Fruit fly (Drosophila melanogaster) whole organism, embryonic: ENCODE results near the gene Ir31a.

Experiments used
- Blimp-1 ChIP-seq: fragments of 200-800 bp; sonication (Bioruptor generic); optimal IDR thresholded peaks from 3 replicates; lab custom pipeline; 2018; ENCODE audit warnings: missing biosample characterization, missing genetic modification characterization, mild to moderate bottlenecking, moderate library complexity, missing genetic modification reagents
- CG12104 ChIP-seq: fragments of 200-800 bp; sonication (Bioruptor generic); optimal IDR thresholded peaks from 3 replicates; lab custom pipeline; 2016; ENCODE audit warnings: missing biosample characterization, missing genetic modification characterization
- CG12391 ChIP-seq: fragments of 200-800 bp; sonication (Bioruptor generic); optimal IDR thresholded peaks from 3 replicates; lab custom pipeline; 2018; ENCODE audit warnings: missing biosample characterization, mild to moderate bottlenecking, missing genetic modification characterization, moderate library complexity
- CG13894 ChIP-seq: fragments of 200-800 bp; sonication (Bioruptor generic); optimal IDR thresholded peaks from 3 replicates; lab custom pipeline; 2018; ENCODE audit warnings: missing biosample characterization, mild to moderate bottlenecking, missing genetic modification characterization, moderate library complexity
- CG14441 ChIP-seq: fragments of 200-800 bp; sonication (Bioruptor generic); IDR thresholded peaks from 2 replicates; pipeline ENCODE4 v1.3.6; 2022; ENCODE audit warnings: missing biosample characterization, missing genetic modification characterization
- CG1647 ChIP-seq: fragments of 200-800 bp; sonication (Bioruptor generic); optimal IDR thresholded peaks from 3 replicates; lab custom pipeline; 2016; ENCODE audit warnings: missing biosample characterization, missing genetic modification characterization
- CG17612 ChIP-seq: fragments of 200-800 bp; sonication (Bioruptor generic); IDR thresholded peaks from 2 replicates; pipeline ENCODE4 v1.3.6; 2022; ENCODE audit warnings: missing biosample characterization, missing genetic modification characterization
- CG2875 ChIP-seq: fragments of 200-800 bp; sonication (Bioruptor generic); optimal IDR thresholded peaks from 2 replicates; lab custom pipeline; 2017; ENCODE audit warnings: missing biosample characterization, mild to moderate bottlenecking, missing genetic modification characterization, missing genetic modification reagents
- CG30431 ChIP-seq: fragments of 200-800 bp; sonication (Bioruptor generic); optimal IDR thresholded peaks from 2 replicates; lab custom pipeline; 2017; ENCODE audit warnings: missing biosample characterization, missing genetic modification characterization
- CG3065 ChIP-seq: fragments of 200-800 bp; sonication (Bioruptor generic); optimal IDR thresholded peaks from 2 replicates; lab custom pipeline; 2016; ENCODE audit warnings: missing biosample characterization, missing genetic modification characterization
- CG34224 ChIP-seq: fragments of 200-800 bp; sonication (Bioruptor generic); IDR thresholded peaks from 3 replicates; pipeline ENCODE4 v1.3.6; 2022; ENCODE audit warnings: missing biosample characterization, missing genetic modification characterization; ENCODE audit not compliant: partially characterized antibody
- CG43689 ChIP-seq: fragments of 200-800 bp; sonication (Bioruptor generic); IDR thresholded peaks from 2 replicates; pipeline ENCODE4 v1.3.6; 2022; ENCODE audit warnings: missing biosample characterization, missing genetic modification characterization
- CG4707 ChIP-seq: fragments of 200-800 bp; sonication (Bioruptor generic); optimal IDR thresholded peaks from 2 replicates; lab custom pipeline; 2018; ENCODE audit warnings: missing biosample characterization, mild to moderate bottlenecking, missing genetic modification characterization, moderate library complexity
- CG6791 ChIP-seq: fragments of 200-800 bp; sonication (Bioruptor generic); IDR thresholded peaks from 3 replicates; pipeline ENCODE4 v1.3.6; 2022; ENCODE audit warnings: missing biosample characterization, missing genetic modification characterization; ENCODE audit not compliant: partially characterized antibody
- CG6854 ChIP-seq: fragments of 200-800 bp; sonication (Bioruptor generic); optimal IDR thresholded peaks from 3 replicates; lab custom pipeline; 2017; ENCODE audit warnings: missing biosample characterization, mild to moderate bottlenecking, missing genetic modification characterization
- CG7839 ChIP-seq: fragments of 200-800 bp; sonication (Bioruptor generic); optimal IDR thresholded peaks from 3 replicates; lab custom pipeline; 2018; ENCODE audit warnings: missing biosample characterization, mild to moderate bottlenecking, missing genetic modification characterization, moderate library complexity
- D19A ChIP-seq: fragments of 200-800 bp; optimal IDR thresholded peaks from 3 replicates; lab custom pipeline; 2019; ENCODE audit warnings: missing biosample characterization, mild to moderate bottlenecking, missing genetic modification characterization, moderate library complexity
- E2f1 ChIP-seq: fragments of 200-800 bp; sonication (Bioruptor generic); IDR thresholded peaks from 2 replicates; pipeline ENCODE4 v1.3.6; 2022; ENCODE audit warnings: missing biosample characterization, missing genetic modification characterization
- Ets97D ChIP-seq: fragments of 200-800 bp; sonication (Bioruptor generic); optimal IDR thresholded peaks from 3 replicates; lab custom pipeline; 2016; ENCODE audit warnings: missing biosample characterization, missing genetic modification characterization
- HLH54F ChIP-seq: fragments of 200-800 bp; sonication (Bioruptor generic); optimal IDR thresholded peaks from 3 replicates; lab custom pipeline; 2016; ENCODE audit warnings: missing biosample characterization, missing genetic modification characterization
- Hand ChIP-seq: fragments of 200-800 bp; sonication (Bioruptor generic); optimal IDR thresholded peaks from 2 replicates; lab custom pipeline; 2017; ENCODE audit warnings: mild to moderate bottlenecking, missing biosample characterization, missing genetic modification reagents, missing genetic modification characterization
- Hr3 ChIP-seq: fragments of 200-800 bp; sonication (Bioruptor generic); optimal IDR thresholded peaks from 3 replicates; lab custom pipeline; 2016; ENCODE audit warnings: missing biosample characterization, missing genetic modification characterization
- Hr39 ChIP-seq: fragments of >200 bp; optimal IDR thresholded peaks from 2 replicates; lab custom pipeline; 2017
- Mes4 ChIP-seq: fragments of 200-800 bp; sonication (Bioruptor generic); optimal IDR thresholded peaks from 2 replicates; lab custom pipeline; 2016; ENCODE audit warnings: missing biosample characterization, missing genetic modification characterization
- Ptx1 ChIP-seq: fragments of 200-800 bp; sonication (Bioruptor generic); IDR thresholded peaks from 2 replicates; pipeline ENCODE4 v1.3.6; 2022; ENCODE audit warnings: missing biosample characterization, missing genetic modification characterization
- Trl ChIP-seq, 3 experiments: fragments of >200 bp in 2 of 3; fragments of 200-800 bp in 1 of 3; sonication (Bioruptor generic) in 1 of 3; optimal IDR thresholded peaks; 2 replicates in 1 of 3; 3 replicates in 2 of 3; lab custom pipeline; 2016 to 2017; ENCODE audit warnings: missing biosample characterization in 1 of 3, missing genetic modification characterization in 1 of 3
- YL-1 ChIP-seq: fragments of 200-800 bp; sonication (Bioruptor generic); optimal IDR thresholded peaks from 3 replicates; lab custom pipeline; 2017; ENCODE audit warnings: missing biosample characterization, mild to moderate bottlenecking, missing genetic modification characterization
- bcd ChIP-seq: fragments of 200-800 bp; sonication (Bioruptor generic); optimal IDR thresholded peaks from 2 replicates; lab custom pipeline; 2017; ENCODE audit warnings: missing biosample characterization, mild to moderate bottlenecking, missing genetic modification characterization
- btn ChIP-seq: fragments of 200-800 bp; sonication (Bioruptor generic); optimal IDR thresholded peaks from 2 replicates; lab custom pipeline; 2016; ENCODE audit warnings: missing biosample characterization, missing genetic modification characterization
- cad ChIP-seq: fragments of >200 bp; optimal IDR thresholded peaks from 2 replicates; lab custom pipeline; 2017; ENCODE audit warnings: missing biosample characterization, missing genetic modification characterization
- cato ChIP-seq: fragments of 200-800 bp; sonication (Bioruptor generic); optimal IDR thresholded peaks from 2 replicates; lab custom pipeline; 2016; ENCODE audit warnings: missing biosample characterization, missing genetic modification characterization, borderline replicate concordance
- croc ChIP-seq: fragments of 200-800 bp; sonication (Bioruptor generic); conservative IDR thresholded peaks from 3 replicates; pipeline ENCODE4 v1.3.6; 2022; ENCODE audit warnings: missing biosample characterization, missing genetic modification characterization
- danr ChIP-seq: fragments of 200-800 bp; sonication (Bioruptor generic); IDR thresholded peaks from 2 replicates; pipeline ENCODE4 v1.3.6; 2022; ENCODE audit warnings: missing biosample characterization, missing genetic modification characterization
- en ChIP-seq: fragments of 200-800 bp; sonication (Bioruptor generic); optimal IDR thresholded peaks from 2 replicates; lab custom pipeline; 2016; ENCODE audit warnings: missing biosample characterization, missing genetic modification characterization
- ham ChIP-seq: fragments of 200-800 bp; sonication (Bioruptor generic); IDR thresholded peaks from 2 replicates; pipeline ENCODE4 v1.3.6; 2022; ENCODE audit warnings: missing biosample characterization, missing genetic modification characterization
- insv ChIP-seq, 2 experiments: fragments of 200-800 bp; sonication (Bioruptor generic); optimal IDR thresholded peaks; 3 replicates each; lab custom pipeline; 2016 to 2018; ENCODE audit warnings: missing biosample characterization in 2 of 2, missing genetic modification characterization in 2 of 2
- lov ChIP-seq, 2 experiments: fragments of 200-800 bp in 1 of 2; fragments of >200 bp in 1 of 2; sonication (Bioruptor generic) in 1 of 2; IDR thresholded peaks in 1 of 2; optimal IDR thresholded peaks in 1 of 2; 2 replicates in 1 of 2; 3 replicates in 1 of 2; pipeline versions ENCODE4 v1.3.6 to Lab custom; 2017 to 2022; ENCODE audit warnings: missing biosample characterization in 1 of 2, missing genetic modification characterization in 1 of 2
- oc ChIP-seq: fragments of 200-800 bp; sonication (Bioruptor generic); optimal IDR thresholded peaks from 2 replicates; lab custom pipeline; 2018; ENCODE audit warnings: missing biosample characterization, mild to moderate bottlenecking, missing genetic modification characterization, moderate library complexity
- org-1 ChIP-seq: fragments of 200-800 bp; sonication (Bioruptor generic); optimal IDR thresholded peaks from 2 replicates; lab custom pipeline; 2017; ENCODE audit warnings: missing biosample characterization, missing genetic modification characterization
- otp ChIP-seq: fragments of 200-800 bp; sonication (Bioruptor generic); IDR thresholded peaks from 3 replicates; pipeline ENCODE4, ENCODE4 v1.3.6; 2022; ENCODE audit warnings: missing biosample characterization, missing genetic modification characterization
- peb ChIP-seq: fragments of 200-800 bp; sonication (Bioruptor generic); IDR thresholded peaks from 2 replicates; pipeline ENCODE4 v1.3.6; 2022; ENCODE audit warnings: missing biosample characterization, missing genetic modification characterization
- pho ChIP-seq: fragments of 200-800 bp; sonication (Bioruptor generic); optimal IDR thresholded peaks from 2 replicates; lab custom pipeline; 2016; ENCODE audit warnings: missing biosample characterization, missing genetic modification characterization
- phol ChIP-seq: fragments of 200-800 bp; sonication (Bioruptor generic); optimal IDR thresholded peaks from 3 replicates; lab custom pipeline; 2018; ENCODE audit warnings: missing biosample characterization, mild to moderate bottlenecking, missing genetic modification characterization, moderate library complexity
- pita ChIP-seq: fragments of 200-800 bp; sonication (Bioruptor generic); optimal IDR thresholded peaks from 2 replicates; lab custom pipeline; 2017; ENCODE audit warnings: missing biosample characterization, mild to moderate bottlenecking, missing genetic modification characterization
- rib ChIP-seq: fragments of 200-800 bp; sonication (Bioruptor generic); IDR thresholded peaks from 2 replicates; pipeline ENCODE4 v1.3.6; 2022; ENCODE audit warnings: missing biosample characterization, missing genetic modification characterization
- sisA ChIP-seq: fragments of 200-800 bp; sonication (Bioruptor generic); IDR thresholded peaks from 2 replicates; pipeline ENCODE4 v1.3.6; 2022; ENCODE audit warnings: missing biosample characterization, missing genetic modification characterization
- sqz ChIP-seq: fragments of 200-800 bp; sonication (Bioruptor generic); optimal IDR thresholded peaks from 3 replicates; lab custom pipeline; 2018; ENCODE audit warnings: missing biosample characterization, mild to moderate bottlenecking, missing genetic modification characterization
- toy ChIP-seq: fragments of 200-800 bp; sonication (Bioruptor generic); IDR thresholded peaks from 2 replicates; pipeline ENCODE4 v1.3.6; 2022; ENCODE audit warnings: missing biosample characterization, missing genetic modification characterization
- ttk ChIP-seq: fragments of 200-800 bp; sonication (Bioruptor generic); IDR thresholded peaks from 2 replicates; pipeline ENCODE4 v2.1.2; 2022; ENCODE audit warnings: missing biosample characterization, missing genetic modification characterization
- vvl ChIP-seq: fragments of 200-800 bp; sonication (Bioruptor generic); IDR thresholded peaks from 2 replicates; pipeline ENCODE4 v1.3.6; 2022; ENCODE audit warnings: missing biosample characterization, missing genetic modification characterization
- zf30C ChIP-seq: fragments of 200-800 bp; sonication (Bioruptor generic); optimal IDR thresholded peaks from 3 replicates; lab custom pipeline; 2018; ENCODE audit warnings: missing biosample characterization, mild to moderate bottlenecking, missing genetic modification characterization
- zfh1 ChIP-seq: fragments of 200-800 bp; sonication (Bioruptor generic); IDR thresholded peaks from 3 replicates; pipeline ENCODE4 v1.3.6; 2022; ENCODE audit warnings: missing biosample characterization, missing genetic modification characterization

Ir31a gene

DNA sequence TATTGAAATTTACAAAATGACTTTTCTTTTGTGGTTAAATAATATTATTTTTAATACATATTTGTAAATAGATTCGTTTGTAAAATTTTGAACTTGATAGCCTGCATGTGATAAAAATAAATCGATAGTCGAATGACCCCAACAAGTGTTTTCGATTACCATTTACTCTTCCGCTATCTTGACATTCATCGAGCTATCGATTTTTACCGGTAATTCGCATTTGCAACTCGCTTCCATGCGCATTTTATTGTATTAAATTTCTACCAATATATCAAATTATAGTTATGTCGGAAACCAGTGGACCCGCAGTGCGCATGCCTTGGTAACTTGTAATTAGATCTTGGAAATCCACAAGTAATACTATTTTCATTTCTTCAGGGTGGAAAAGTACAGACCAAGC lies 13.6 kb downstream of the Ir31a start, which contains the start of gene RfC3 (continued):
- TF ChIP-seq oc (tag; lab: Kevin White, UChicago) (no peak), pita (GFP tag; lab: Kevin White, UChicago) (no peak), CG43689 (GFP tag; lab: Robert Waterston, UW) (no peak), YL-1 (GFP tag; lab: Kevin White, UChicago) (peak; percentile 38), CG30431 (GFP tag; lab: Kevin White, UChicago) (no peak), CG12104 (GFP tag; lab: Kevin White, UChicago) (no peak), CG17612 (no peak), toy (GFP tag; lab: Robert Waterston, UW) (no peak), ttk (no peak), Mes4 (GFP tag; lab: Kevin White, UChicago) (no peak), sisA (GFP tag; lab: Robert Waterston, UW) (no peak), ham (GFP tag; lab: Robert Waterston, UW) (no peak), pho (GFP tag; lab: Kevin White, UChicago) (no peak), CG34224 (GFP tag; lab: Robert Waterston, UW) (peak; percentile 98), CG4707 (GFP tag; lab: Kevin White, UChicago) (no peak), CG14441 (GFP tag; lab: Robert Waterston, UW) (no peak), Ets97D (GFP tag; lab: Kevin White, UChicago) (no peak), E2f1 (GFP tag; lab: Robert Waterston, UW) (no peak), zfh1 (no peak), en (GFP tag; lab: Kevin White, UChicago) (no peak), D19A (no peak), CG1647 (GFP tag; lab: Kevin White, UChicago) (no peak), CG3065 (GFP tag; lab: Kevin White, UChicago) (no peak), sqz (GFP tag; lab: Kevin White, UChicago) (no peak), danr (GFP tag; lab: Robert Waterston, UW) (no peak), CG6791 (GFP tag; lab: Robert Waterston, UW) (peak; percentile 89), peb (no peak), lov (optimal IDR thresholded peaks at IDR 0.05; lab: Kevin White, UChicago) (no peak), lov (GFP tag; IDR thresholded peaks at IDR 0.05; lab: Robert Waterston, UW) (no peak), CG12391 (tag; lab: Kevin White, UChicago) (no peak), Hr3 (no peak), otp (GFP tag; lab: Robert Waterston, UW) (no peak), zf30C (GFP tag; lab: Kevin White, UChicago) (no peak), phol (no peak), Ptx1 (GFP tag; lab: Robert Waterston, UW) (no peak), org-1 (GFP tag; lab: Kevin White, UChicago) (no peak), CG7839 (no peak), btn (no peak), Hand (GFP tag; lab: Kevin White, UChicago) (no peak), vvl (no peak), Hr39 (no peak), insv (GFP tag; optimal IDR thresholded peaks at IDR 0.05; lab: Kevin White, UChicago) (no peak), croc (GFP tag; lab: Robert Waterston, UW) (no peak), bcd (GFP tag; lab: Kevin White, UChicago) (no peak), Blimp-1 (GFP tag; lab: Kevin White, UChicago) (no peak), cad (no peak), rib (GFP tag; lab: Robert Waterston, UW) (0 out of 2 replicates have a peak, but pooled peaks have one; percentile 11), CG6854 (GFP tag; lab: Kevin White, UChicago) (no peak), HLH54F (GFP tag; lab: Kevin White, UChicago) (no peak), CG2875 (GFP tag; lab: Kevin White, UChicago) (no peak), cato (no peak), CG13894 (tag; lab: Kevin White, UChicago) (no peak), Trl (optimal IDR thresholded peaks at IDR 0.05; lab: Kevin White, UChicago) (no peak), Trl (GFP tag; optimal IDR thresholded peaks at IDR 0.05; lab: Kevin White, UChicago) (no peak)
